Worm (Caenorhabditis elegans): ENCODE measurements around the gene txt-13.

Gene txt-13

ce11 chrII:10543457-10544137, 26.8 kb upstream of the txt-13 start:
- TF ChIP-seq nhr-232 (tag; optimal IDR thresholded peaks at IDR 0.05): no peak
- TF ChIP-seq nhr-11 (tag; optimal IDR thresholded peaks at IDR 0.05): peak; percentile 1

ce11 chrII:10544374-10544908, 26.0 kb upstream of the txt-13 start:
- no peak for TF ChIP-seq fax-1 (tag; optimal IDR thresholded peaks at IDR 0.05)

- TF ChIP-seq sdc-2 (tag; optimal IDR thresholded peaks at IDR 0.05) (no peak), F13H6.1 (tag; optimal IDR thresholded peaks at IDR 0.05) (no peak), ceh-34 (tag; optimal IDR thresholded peaks at IDR 0.05) (no peak), pha-4 (tag; optimal IDR thresholded peaks at IDR 0.05) (no peak), fkh-6 (tag; optimal IDR thresholded peaks at IDR 0.05) (no peak), lin-11 (tag; optimal IDR thresholded peaks at IDR 0.05) (no peak), unc-42 (tag; optimal IDR thresholded peaks at IDR 0.05) (no peak), mec-3 (tag; optimal IDR thresholded peaks at IDR 0.05; ENCODE audit: borderline replicate concordance) (no peak), pag-3 (tag; optimal IDR thresholded peaks at IDR 0.05; ENCODE audit: borderline replicate concordance) (no peak), ceh-24 (tag; optimal IDR thresholded peaks at IDR 0.05) (no peak), syd-9 (tag; optimal IDR thresholded peaks at IDR 0.05) (no peak), che-1 (tag; optimal IDR thresholded peaks at IDR 0.05) (no peak), pat-9 (tag; optimal IDR thresholded peaks at IDR 0.05) (peak; percentile 15), nhr-232 (tag; optimal IDR thresholded peaks at IDR 0.05) (peak; percentile 0)
These were observed 25.2 kb upstream of the txt-13 start for ce11 chrII:10545213-10545612.

- TF ChIP-seq T23F11.4 (GFP tag; optimal IDR thresholded peaks at IDR 0.05): no peak
- no peak for TF ChIP-seq elt-4 (tag; optimal IDR thresholded peaks at IDR 0.05)
These were observed 24.2 kb upstream of the txt-13 start for ce11 chrII:10545924-10546783.

ce11 chrII:10546784-10547087, 23.7 kb upstream of the txt-13 start:
- TF ChIP-seq unc-55 (GFP tag; optimal IDR thresholded peaks at IDR 0.05) (peak; percentile 79), sox-2 (GFP tag; IDR thresholded peaks at IDR 0.05) (no peak), ceh-31 (tag; optimal IDR thresholded peaks at IDR 0.05) (no peak), sdc-2 (tag; optimal IDR thresholded peaks at IDR 0.05) (no peak), K09A11.1 (tag; optimal IDR thresholded peaks at IDR 0.05; ENCODE audit: insufficient read depth) (no peak), ref-2 (tag; optimal IDR thresholded peaks at IDR 0.05) (no peak)

- TF ChIP-seq unc-42 (tag; optimal IDR thresholded peaks at IDR 0.05) (no peak), ama-1 (optimal IDR thresholded peaks at IDR 0.05) (no peak), tbx-7 (tag; optimal IDR thresholded peaks at IDR 0.05) (peak; percentile 24), elt-4 (tag; optimal IDR thresholded peaks at IDR 0.05) (peak; percentile 12), pha-4 (tag; optimal IDR thresholded peaks at IDR 0.05) (no peak), elt-2 (tag; optimal IDR thresholded peaks at IDR 0.05) (no peak), hlh-6 (tag; optimal IDR thresholded peaks at IDR 0.05) (peak; percentile 11), hlh-8 (tag; optimal IDR thresholded peaks at IDR 0.05) (peak; percentile 26), lim-6 (tag; optimal IDR thresholded peaks at IDR 0.05) (peak; percentile 17), npax-4 (tag; optimal IDR thresholded peaks at IDR 0.05) (no peak), hlh-30 (tag; optimal IDR thresholded peaks at IDR 0.05; ENCODE audit: insufficient read depth) (no peak)
These were observed 23.1 kb upstream of the txt-13 start for ce11 chrII:10547311-10547710.
